Worm (Caenorhabditis elegans): ENCODE results near the gene C50H11.13.

Gene C50H11.13

ce11 chrV:3094351-3094750, 22.9 kb upstream of the C50H11.13 start, which contains the start of gene cyp-33C9:
Gene cyp-33C9 (minus strand): TSS chrV:3094561.
- no peak for TF ChIP-seq lin-32 (GFP tag; optimal IDR thresholded peaks at IDR 0.05)
- no peak for TF ChIP-seq nhr-28 (tag; optimal IDR thresholded peaks at IDR 0.05)
- TF ChIP-seq lsy-2 (tag; optimal IDR thresholded peaks at IDR 0.05), result no peak

ce11 chrV:3088768-3089167, 17.3 kb upstream of the C50H11.13 start, which contains the start of gene acs-21:
Gene acs-21 (plus strand): TSS chrV:3089068.
- TF ChIP-seq hlh-1 (tag; optimal IDR thresholded peaks at IDR 0.05) (no peak), ceh-39 (tag; optimal IDR thresholded peaks at IDR 0.05) (no peak), nhr-76 (tag; optimal IDR thresholded peaks at IDR 0.05) (no peak), zip-8 (tag; optimal IDR thresholded peaks at IDR 0.05) (no peak), unc-39 (tag; optimal IDR thresholded peaks at IDR 0.05) (no peak), cnd-1 (tag; optimal IDR thresholded peaks at IDR 0.05) (no peak), nhr-2 (tag; optimal IDR thresholded peaks at IDR 0.05) (no peak), sem-2 (GFP tag; optimal IDR thresholded peaks at IDR 0.05) (no peak), elt-3 (tag; optimal IDR thresholded peaks at IDR 0.05) (no peak), tbx-8 (GFP tag; optimal IDR thresholded peaks at IDR 0.05) (no peak), ztf-11 (tag; optimal IDR thresholded peaks at IDR 0.05) (no peak), ceh-83 (GFP tag; optimal IDR thresholded peaks at IDR 0.05) (no peak), elt-1 (tag; optimal IDR thresholded peaks at IDR 0.05; ENCODE audit: borderline replicate concordance, insufficient read depth) (no peak), pha-4 (tag; optimal IDR thresholded peaks at IDR 0.05) (no peak), ces-1 (GFP tag; optimal IDR thresholded peaks at IDR 0.05) (no peak), nhr-28 (tag; optimal IDR thresholded peaks at IDR 0.05) (no peak)

ce11 chrV:3086260-3086659, 14.8 kb upstream of the C50H11.13 start, which contains the start of gene srt-8:
Gene srt-8 (plus strand): TSS chrV:3086560.
- no peak for TF ChIP-seq flh-1 (GFP tag; optimal IDR thresholded peaks at IDR 0.05)
- no peak for TF ChIP-seq sptf-1 (tag; optimal IDR thresholded peaks at IDR 0.05)
- no peak for TF ChIP-seq drap-1 (GFP tag; optimal IDR thresholded peaks at IDR 0.05)
- no peak for TF ChIP-seq mep-1 (tag; optimal IDR thresholded peaks at IDR 0.05)
- no peak for TF ChIP-seq nhr-76 (tag; optimal IDR thresholded peaks at IDR 0.05)
- TF ChIP-seq bed-3 (GFP tag; optimal IDR thresholded peaks at IDR 0.05), result no peak
- TF ChIP-seq M03D4.4 (tag; optimal IDR thresholded peaks at IDR 0.05), result no peak
- TF ChIP-seq ceh-83 (GFP tag; optimal IDR thresholded peaks at IDR 0.05), result no peak
- TF ChIP-seq nhr-28 (tag; optimal IDR thresholded peaks at IDR 0.05), result no peak
- no peak for TF ChIP-seq unc-120 (tag; optimal IDR thresholded peaks at IDR 0.05; ENCODE audit: poor library complexity, severe bottlenecking)
- no peak for TF ChIP-seq ztf-11 (tag; optimal IDR thresholded peaks at IDR 0.05)
- TF ChIP-seq zip-8 (tag; optimal IDR thresholded peaks at IDR 0.05), result no peak

ce11 chrV:3081471-3081870, 10.0 kb upstream of the C50H11.13 start, which contains the start of gene srt-7:
Gene srt-7 (plus strand): TSS chrV:3081771.
- TF ChIP-seq unc-62 (GFP tag; optimal IDR thresholded peaks at IDR 0.05) (no peak), zip-8 (tag; optimal IDR thresholded peaks at IDR 0.05) (no peak), bed-3 (GFP tag; optimal IDR thresholded peaks at IDR 0.05) (no peak), ceh-39 (tag; optimal IDR thresholded peaks at IDR 0.05) (no peak), cnd-1 (tag; optimal IDR thresholded peaks at IDR 0.05) (no peak), unc-120 (tag; optimal IDR thresholded peaks at IDR 0.05; ENCODE audit: poor library complexity, severe bottlenecking) (no peak), nhr-76 (tag; optimal IDR thresholded peaks at IDR 0.05) (no peak), blmp-1 (tag; optimal IDR thresholded peaks at IDR 0.05) (no peak), unc-39 (tag; optimal IDR thresholded peaks at IDR 0.05) (no peak), nhr-2 (tag; optimal IDR thresholded peaks at IDR 0.05) (no peak), nhr-237 (tag; optimal IDR thresholded peaks at IDR 0.05) (no peak), sptf-1 (tag; optimal IDR thresholded peaks at IDR 0.05) (no peak), sem-2 (GFP tag; optimal IDR thresholded peaks at IDR 0.05) (no peak), nhr-12 (tag; optimal IDR thresholded peaks at IDR 0.05) (no peak), elt-1 (tag; optimal IDR thresholded peaks at IDR 0.05; ENCODE audit: borderline replicate concordance, insufficient read depth) (no peak), ces-1 (GFP tag; optimal IDR thresholded peaks at IDR 0.05) (no peak), elt-3 (tag; optimal IDR thresholded peaks at IDR 0.05) (no peak), mls-2 (tag; optimal IDR thresholded peaks at IDR 0.05) (no peak), lin-32 (GFP tag; optimal IDR thresholded peaks at IDR 0.05) (no peak)

ce11 chrV:3080792-3081191, 9.3 kb upstream of the C50H11.13 start, which contains the start of gene srt-5:
Gene srt-5 (minus strand): TSS chrV:3080892.
- TF ChIP-seq mls-2 (tag; optimal IDR thresholded peaks at IDR 0.05), result no peak
- no peak for TF ChIP-seq ztf-11 (tag; optimal IDR thresholded peaks at IDR 0.05)
- TF ChIP-seq tbx-8 (GFP tag; optimal IDR thresholded peaks at IDR 0.05), result no peak
- no peak for TF ChIP-seq elt-1 (tag; optimal IDR thresholded peaks at IDR 0.05; ENCODE audit: borderline replicate concordance, insufficient read depth)
- TF ChIP-seq bed-3 (GFP tag; optimal IDR thresholded peaks at IDR 0.05), result no peak
- no peak for TF ChIP-seq mab-5 (tag; optimal IDR thresholded peaks at IDR 0.05)
- no peak for TF ChIP-seq nhr-2 (tag; optimal IDR thresholded peaks at IDR 0.05)
- TF ChIP-seq elt-3 (tag; optimal IDR thresholded peaks at IDR 0.05), result no peak
- no peak for TF ChIP-seq unc-62 (GFP tag; optimal IDR thresholded peaks at IDR 0.05)
- TF ChIP-seq sem-2 (GFP tag; optimal IDR thresholded peaks at IDR 0.05), result no peak
- TF ChIP-seq ceh-43 (GFP tag; optimal IDR thresholded peaks at IDR 0.05), result no peak
- TF ChIP-seq pha-4 (tag; optimal IDR thresholded peaks at IDR 0.05), result no peak

Measured in whole organism, mixed stage, embryonic.